Worm (Caenorhabditis elegans) whole organism, young adult: ENCODE results near the gene C16C10.1.

Source experiments
- B0019.2 ChIP-seq: fragments of 200-800 bp; sonication (Bioruptor generic); conservative IDR thresholded peaks from 2 replicates; pipeline ENCODE4 v1.3.6; 2022; ENCODE audit warnings: missing genetic modification reagents, missing genetic modification characterization, missing compliant biosample characterization
- C17E4.6 ChIP-seq: fragments of 200-800 bp; sonication (Bioruptor generic); IDR thresholded peaks from 2 replicates; pipeline ENCODE4 v1.3.6; 2022; ENCODE audit warnings: missing genetic modification reagents, missing genetic modification characterization, missing compliant biosample characterization
- F22D6.2 ChIP-seq: sonication (generic microtip); optimal IDR thresholded peaks from 2 replicates; lab custom pipeline; 2016; ENCODE audit warnings: mild to moderate bottlenecking, missing genetic modification characterization, missing compliant biosample characterization
- F23B12.7 ChIP-seq: sonication (generic microtip); optimal IDR thresholded peaks from 2 replicates; lab custom pipeline; 2017; ENCODE audit warnings: missing genetic modification characterization, mild to moderate bottlenecking, missing compliant biosample characterization, antibody characterized with exemption, moderate library complexity; ENCODE audit not compliant: insufficient read depth
- F37B4.10 ChIP-seq: fragments of 200-800 bp; sonication (Bioruptor generic); IDR thresholded peaks from 2 replicates; pipeline ENCODE4 v1.3.6; 2022; ENCODE audit warnings: missing genetic modification characterization, missing compliant biosample characterization
- F39B2.1 ChIP-seq: fragments of 200-800 bp; sonication (Bioruptor generic); IDR thresholded peaks from 2 replicates; pipeline ENCODE4 v1.3.6; 2022; ENCODE audit warnings: missing genetic modification reagents, missing genetic modification characterization, missing compliant biosample characterization
- F52B5.7 ChIP-seq: sonication (generic microtip); optimal IDR thresholded peaks from 2 replicates; lab custom pipeline; 2016; ENCODE audit warnings: mild to moderate bottlenecking, missing genetic modification characterization, missing compliant biosample characterization
- F55B11.4 ChIP-seq: sonication (generic microtip); optimal IDR thresholded peaks from 2 replicates; lab custom pipeline; 2016; ENCODE audit warnings: missing compliant biosample characterization, missing genetic modification characterization, borderline replicate concordance; ENCODE audit not compliant: insufficient read depth
- F57A8.1 ChIP-seq: fragments of 200-800 bp; sonication (Bioruptor generic); optimal IDR thresholded peaks from 2 replicates; lab custom pipeline; 2018; ENCODE audit warnings: mild to moderate bottlenecking, missing genetic modification characterization, moderate library complexity, missing compliant biosample characterization
- K11D2.4 ChIP-seq: fragments of 200-800 bp; sonication (Bioruptor generic); IDR thresholded peaks from 2 replicates; pipeline ENCODE4 v1.3.6; 2022; ENCODE audit warnings: missing genetic modification reagents, missing genetic modification characterization, missing compliant biosample characterization
- T26A5.8 ChIP-seq: sonication (generic microtip); optimal IDR thresholded peaks from 2 replicates; lab custom pipeline; 2016; ENCODE audit warnings: missing genetic modification characterization, missing compliant biosample characterization
- Y53G8AR.9 ChIP-seq: fragments of 200-800 bp; sonication (Bioruptor generic); conservative IDR thresholded peaks from 2 replicates; pipeline ENCODE4 v1.3.6; 2022; ENCODE audit warnings: missing genetic modification reagents, missing genetic modification characterization, missing compliant biosample characterization
- Y56A3A.18 ChIP-seq: fragments of 200-800 bp; sonication (Bioruptor generic); IDR thresholded peaks from 2 replicates; pipeline ENCODE4 v1.3.6; 2022; ENCODE audit warnings: missing genetic modification reagents, missing genetic modification characterization, missing compliant biosample characterization
- Y79H2A.3 ChIP-seq: fragments of 200-800 bp; sonication (Bioruptor generic); conservative IDR thresholded peaks from 2 replicates; pipeline ENCODE4 v1.3.6; 2022; ENCODE audit warnings: missing genetic modification reagents, missing genetic modification characterization, missing compliant biosample characterization
- ZK185.1 ChIP-seq: sonication (generic microtip); optimal IDR thresholded peaks from 2 replicates; lab custom pipeline; 2016; ENCODE audit warnings: mild to moderate bottlenecking, missing genetic modification characterization, missing compliant biosample characterization; ENCODE audit not compliant: poor library complexity, severe bottlenecking
- akir-1 ChIP-seq: fragments of 200-800 bp; sonication (Bioruptor generic); optimal IDR thresholded peaks from 2 replicates; lab custom pipeline; 2018; ENCODE audit warnings: mild to moderate bottlenecking, missing genetic modification characterization, moderate library complexity, missing compliant biosample characterization
- attf-3 ChIP-seq: fragments of 200-800 bp; sonication (Bioruptor generic); conservative IDR thresholded peaks from 2 replicates; pipeline ENCODE4 v1.3.6; 2022; ENCODE audit warnings: missing genetic modification reagents, missing genetic modification characterization, missing compliant biosample characterization
- attf-5 ChIP-seq: fragments of 200-800 bp; sonication (Bioruptor generic); optimal IDR thresholded peaks from 2 replicates; lab custom pipeline; 2018; ENCODE audit warnings: mild to moderate bottlenecking, missing genetic modification characterization, missing compliant biosample characterization
- bed-1 ChIP-seq: fragments of 200-800 bp; sonication (Bioruptor generic); IDR thresholded peaks from 2 replicates; pipeline ENCODE4 v1.3.6; 2022; ENCODE audit warnings: missing genetic modification reagents, missing genetic modification characterization, missing compliant biosample characterization
- cebp-1 ChIP-seq, 2 experiments: fragments of 200-800 bp in 1 of 2; sonication (Bioruptor generic) in 1 of 2; sonication (generic microtip) in 1 of 2; IDR thresholded peaks in 1 of 2; optimal IDR thresholded peaks in 1 of 2; 2 replicates each; pipeline versions ENCODE4 v1.3.6 to Lab custom; 2017 to 2022; ENCODE audit warnings: missing compliant biosample characterization in 2 of 2, missing genetic modification characterization in 2 of 2, mild to moderate bottlenecking in 1 of 2, missing genetic modification reagents in 1 of 2, moderate library complexity in 1 of 2
- ceh-58 ChIP-seq: fragments of 200-800 bp; sonication (Bioruptor generic); IDR thresholded peaks from 2 replicates; pipeline ENCODE4 v1.3.6; 2022; ENCODE audit warnings: missing genetic modification characterization, missing compliant biosample characterization
- dpff-1 ChIP-seq: sonication (generic microtip); optimal IDR thresholded peaks from 2 replicates; lab custom pipeline; 2017; ENCODE audit warnings: mild to moderate bottlenecking, missing genetic modification characterization, missing compliant biosample characterization
- egl-18 ChIP-seq: fragments of 200-800 bp; sonication (Bioruptor generic); IDR thresholded peaks from 2 replicates; pipeline ENCODE4 v1.3.6; 2022; ENCODE audit warnings: missing genetic modification reagents, missing genetic modification characterization, missing compliant biosample characterization
- hlh-26 ChIP-seq: fragments of 200-800 bp; sonication (Bioruptor generic); conservative IDR thresholded peaks from 2 replicates; pipeline ENCODE4 v1.3.6; 2022; ENCODE audit warnings: missing genetic modification reagents, missing genetic modification characterization, missing compliant biosample characterization
- hmg-1.2 ChIP-seq: fragments of 200-800 bp; sonication (Bioruptor generic); IDR thresholded peaks from 2 replicates; pipeline ENCODE4 v1.3.6; 2022; ENCODE audit warnings: missing genetic modification reagents, missing genetic modification characterization, missing compliant biosample characterization
- hrde-1 ChIP-seq: sonication (generic microtip); optimal IDR thresholded peaks from 2 replicates; lab custom pipeline; 2016; ENCODE audit warnings: missing genetic modification characterization, mild to moderate bottlenecking, missing compliant biosample characterization, moderate library complexity, missing genotype, missing genetic modification reagents, borderline replicate concordance
- lag-1 ChIP-seq: fragments of 200-800 bp; sonication (Bioruptor generic); IDR thresholded peaks from 2 replicates; pipeline ENCODE4 v1.3.6; 2022; ENCODE audit warnings: missing genetic modification reagents, missing genetic modification characterization, missing compliant biosample characterization
- let-607 ChIP-seq, 2 experiments: fragments of 200-800 bp in 1 of 2; sonication (Bioruptor generic) in 1 of 2; sonication (generic microtip) in 1 of 2; optimal IDR thresholded peaks; 2 replicates each; lab custom pipeline; 2016 to 2018; ENCODE audit warnings: mild to moderate bottlenecking in 2 of 2, missing compliant biosample characterization in 2 of 2, missing genetic modification characterization in 2 of 2, moderate library complexity in 2 of 2, missing genotype in 1 of 2
- lin-26 ChIP-seq: fragments of 200-800 bp; sonication (Bioruptor generic); IDR thresholded peaks from 2 replicates; pipeline ENCODE4 v1.3.6; 2022; ENCODE audit warnings: missing genetic modification reagents, missing genetic modification characterization, missing compliant biosample characterization
- lin-40 ChIP-seq: sonication (generic microtip); optimal IDR thresholded peaks from 2 replicates; lab custom pipeline; 2016; ENCODE audit warnings: missing genetic modification characterization, mild to moderate bottlenecking, missing compliant biosample characterization, missing genotype, missing genetic modification reagents
- lsl-1 ChIP-seq: fragments of 200-800 bp; sonication (Bioruptor generic); optimal IDR thresholded peaks from 2 replicates; lab custom pipeline; 2018; ENCODE audit warnings: mild to moderate bottlenecking, missing genetic modification characterization, moderate library complexity, missing compliant biosample characterization
- madf-6 ChIP-seq: fragments of 200-800 bp; sonication (Bioruptor generic); IDR thresholded peaks from 2 replicates; pipeline ENCODE4 v1.3.6; 2022; ENCODE audit warnings: missing genetic modification reagents, missing genetic modification characterization, missing compliant biosample characterization
- mel-28 ChIP-seq: sonication (generic microtip); optimal IDR thresholded peaks from 2 replicates; lab custom pipeline; 2016; ENCODE audit warnings: borderline replicate concordance, mild to moderate bottlenecking, missing genetic modification characterization, missing compliant biosample characterization
- nfya-2 ChIP-seq: fragments of 200-800 bp; sonication (Bioruptor generic); IDR thresholded peaks from 2 replicates; pipeline ENCODE4 v1.3.6; 2022; ENCODE audit warnings: missing genetic modification reagents, missing genetic modification characterization, missing compliant biosample characterization
- nfyb-1 ChIP-seq: fragments of 200-800 bp; sonication (Bioruptor generic); IDR thresholded peaks from 2 replicates; pipeline ENCODE4 v1.3.6; 2022; ENCODE audit warnings: missing genetic modification reagents, missing genetic modification characterization, missing compliant biosample characterization
- nhr-27 ChIP-seq: fragments of 200-800 bp; sonication (Bioruptor generic); optimal IDR thresholded peaks from 2 replicates; lab custom pipeline; 2018; ENCODE audit warnings: mild to moderate bottlenecking, missing genetic modification characterization, moderate library complexity, missing compliant biosample characterization
- pha-4 ChIP-seq: fragments of 150-350 bp; sonication (generic microtip); optimal IDR thresholded peaks from 2 replicates; lab custom pipeline; 2014; ENCODE audit warnings: missing biosample characterization, missing genetic modification reagents, missing genetic modification characterization
- rec-8 ChIP-seq, 2 experiments: sonication (generic microtip); optimal IDR thresholded peaks; 2 replicates each; lab custom pipeline; 2016; ENCODE audit warnings: mild to moderate bottlenecking in 2 of 2, missing genetic modification characterization in 2 of 2, missing genetic modification reagents in 2 of 2, missing genotype in 2 of 2, missing biosample characterization in 1 of 2, missing compliant biosample characterization in 1 of 2, moderate library complexity in 1 of 2
- sdz-38 ChIP-seq: sonication (generic microtip); optimal IDR thresholded peaks from 2 replicates; lab custom pipeline; 2016; ENCODE audit warnings: missing genotype, missing genetic modification characterization, missing compliant biosample characterization
- sea-2 ChIP-seq: fragments of 200-800 bp; sonication (Bioruptor generic); IDR thresholded peaks from 2 replicates; pipeline ENCODE4 v1.3.6; 2022; ENCODE audit warnings: missing genetic modification characterization, missing compliant biosample characterization
- snpc-1.1 ChIP-seq: sonication (generic microtip); optimal IDR thresholded peaks from 2 replicates; lab custom pipeline; 2017; ENCODE audit warnings: missing genetic modification characterization, mild to moderate bottlenecking, missing compliant biosample characterization, antibody characterized with exemption, moderate library complexity, missing genotype, missing genetic modification reagents; ENCODE audit not compliant: insufficient read depth
- tlf-1 ChIP-seq: fragments of 200-800 bp; sonication (Bioruptor generic); optimal IDR thresholded peaks from 2 replicates; lab custom pipeline; 2018; ENCODE audit warnings: mild to moderate bottlenecking, missing genetic modification characterization, missing compliant biosample characterization
- unc-130 ChIP-seq: sonication (generic microtip); optimal IDR thresholded peaks from 2 replicates; lab custom pipeline; 2016; ENCODE audit warnings: missing genetic modification reagents, missing genetic modification characterization, missing compliant biosample characterization
- xnd-1 ChIP-seq: sonication (generic microtip); optimal IDR thresholded peaks from 2 replicates; lab custom pipeline; 2016; ENCODE audit warnings: missing genotype, missing genetic modification reagents, missing genetic modification characterization, missing compliant biosample characterization
- ztf-3 ChIP-seq: fragments of 200-800 bp; sonication (Bioruptor generic); optimal IDR thresholded peaks from 2 replicates; lab custom pipeline; 2018; ENCODE audit warnings: mild to moderate bottlenecking, missing genetic modification characterization, missing compliant biosample characterization

Gene C16C10.1

DNA sequence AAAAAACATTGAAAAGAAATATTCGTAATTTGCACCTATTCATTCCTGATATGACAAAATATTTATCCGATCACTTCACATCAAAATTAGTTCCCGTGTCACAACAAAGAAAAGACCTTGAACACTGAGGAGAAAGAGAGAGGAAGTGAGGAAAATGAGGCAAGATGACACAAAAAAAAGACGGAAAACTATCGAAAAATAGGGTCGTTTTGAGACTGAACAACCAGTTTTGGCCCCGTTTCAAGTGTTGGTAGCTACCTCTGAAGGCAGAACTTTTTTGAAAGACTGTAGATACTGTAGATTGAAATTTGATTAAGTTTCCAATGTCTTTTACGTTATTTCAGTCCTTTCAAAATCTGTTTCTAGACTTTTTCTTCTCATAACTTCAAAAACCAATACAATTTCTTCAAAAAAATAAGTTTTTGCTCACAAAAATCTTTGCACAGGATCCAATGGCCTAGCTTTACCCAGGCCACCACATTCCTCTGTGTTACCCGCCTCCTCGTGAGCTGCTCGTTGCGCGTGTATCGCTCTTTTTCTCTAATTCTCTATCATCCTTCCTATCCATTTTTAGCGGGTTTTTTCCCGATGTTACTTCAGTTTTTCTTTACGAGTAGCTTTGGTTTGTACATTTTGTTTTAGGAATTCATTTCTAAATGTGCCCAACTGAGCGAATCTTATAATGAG is 15.2 kb upstream of the C16C10.1 start (continued):
- no peak for TF ChIP-seq bed-1
- no peak for TF ChIP-seq F39B2.1 (GFP tag; lab: Robert Waterston, UW)
- no peak for TF ChIP-seq let-607 (tag; optimal IDR thresholded peaks at IDR 0.05; lab: Kevin White, UChicago)
- no peak for TF ChIP-seq K11D2.4 (GFP tag; lab: Robert Waterston, UW)
- no peak for TF ChIP-seq lin-26 (GFP tag; lab: Robert Waterston, UW)
- TF ChIP-seq ZK185.1 (tag; lab: Kevin White, UChicago), result peak; percentile 11
- no peak for TF ChIP-seq nfya-2 (GFP tag; lab: Robert Waterston, UW)
- no peak for TF ChIP-seq tlf-1 (GFP tag; lab: Kevin White, UChicago)
- TF ChIP-seq unc-130 (GFP tag; lab: Kevin White, UChicago), result no peak
- TF ChIP-seq pha-4 (tag; lab: Kevin White, UChicago), result no peak
- TF ChIP-seq attf-3 (GFP tag; lab: Robert Waterston, UW), result no peak
- no peak for TF ChIP-seq mel-28
- TF ChIP-seq dpff-1 (tag; lab: Kevin White, UChicago), result no peak
- TF ChIP-seq Y56A3A.18 (GFP tag; lab: Robert Waterston, UW), result no peak
- TF ChIP-seq rec-8 (tag; optimal IDR thresholded peaks at IDR 0.05; lab: Kevin White, UChicago), result no peak
- TF ChIP-seq nfyb-1 (GFP tag; lab: Robert Waterston, UW), result no peak
- TF ChIP-seq F57A8.1 (GFP tag; lab: Kevin White, UChicago), result no peak
- no peak for TF ChIP-seq akir-1 (GFP tag; lab: Kevin White, UChicago)
- TF ChIP-seq F37B4.10 (GFP tag; lab: Robert Waterston, UW), result no peak
- no peak for TF ChIP-seq sdz-38 (tag; lab: Kevin White, UChicago)
- TF ChIP-seq ceh-58 (GFP tag; lab: Robert Waterston, UW), result no peak
- TF ChIP-seq T26A5.8 (tag; lab: Kevin White, UChicago), result no peak
- TF ChIP-seq hlh-26, result no peak
- TF ChIP-seq hmg-1.2, result peak; percentile 66; the same call in 1 of the 2 replicates
- TF ChIP-seq B0019.2 (GFP tag; lab: Robert Waterston, UW), result no peak
- TF ChIP-seq hrde-1 (tag; lab: Kevin White, UChicago), result no peak
- no peak for TF ChIP-seq lsl-1 (GFP tag; lab: Kevin White, UChicago)
- TF ChIP-seq C17E4.6, result no peak
- TF ChIP-seq madf-6 (GFP tag; lab: Robert Waterston, UW), result no peak
- TF ChIP-seq F55B11.4, result no peak
- TF ChIP-seq xnd-1 (tag; lab: Kevin White, UChicago), result no peak
- no peak for TF ChIP-seq F23B12.7 (tag; lab: Kevin White, UChicago)
- no peak for TF ChIP-seq F52B5.7 (tag; lab: Kevin White, UChicago)
- TF ChIP-seq F22D6.2 (tag; lab: Kevin White, UChicago), result no peak
- no peak for TF ChIP-seq ztf-3

DNA sequence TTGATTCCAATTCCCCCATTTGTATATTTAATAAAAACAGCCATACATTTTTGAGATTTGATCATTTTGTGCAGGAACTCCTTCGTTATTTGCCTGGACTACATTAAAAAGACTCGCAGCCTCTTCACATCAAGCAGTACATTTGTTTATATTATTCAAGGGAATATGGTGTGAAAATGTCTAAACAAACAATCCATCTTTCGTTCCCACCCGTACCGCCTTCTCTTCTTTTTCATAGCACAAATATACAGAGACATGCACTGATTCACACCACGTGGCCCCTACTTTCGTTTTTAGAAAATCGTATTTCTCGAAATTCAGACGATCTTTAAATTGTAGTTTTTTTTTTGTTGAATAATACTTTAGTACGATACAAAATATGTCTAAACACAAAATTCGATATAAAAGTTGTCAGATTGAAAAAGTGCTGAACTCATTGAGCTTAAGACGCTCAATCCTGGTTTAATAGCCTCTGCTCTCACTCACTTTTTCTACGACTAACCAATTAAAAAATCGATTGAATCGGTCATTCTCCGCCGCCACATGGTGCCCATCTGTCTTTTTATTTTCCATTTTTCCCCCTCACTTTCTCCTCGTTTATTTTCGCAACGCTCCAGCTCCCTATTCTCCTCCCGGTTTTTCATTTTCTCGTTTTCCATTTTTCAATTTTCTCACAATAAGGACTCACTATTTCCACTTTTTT is 14.2 kb upstream of the C16C10.1 start:
- TF ChIP-seq cebp-1 (GFP tag; IDR thresholded peaks at IDR 0.05; lab: Robert Waterston, UW) (no peak), cebp-1 (tag; optimal IDR thresholded peaks at IDR 0.05; lab: Kevin White, UChicago) (peak; percentile 62), K11D2.4 (GFP tag; lab: Robert Waterston, UW) (peak; percentile 73), nhr-27 (tag; lab: Kevin White, UChicago) (no peak), lin-40 (tag; lab: Kevin White, UChicago) (peak; percentile 57), lag-1 (GFP tag; lab: Robert Waterston, UW) (no peak), attf-5 (peak; percentile 24), C17E4.6 (no peak), Y79H2A.3 (GFP tag; lab: Robert Waterston, UW) (no peak), egl-18 (GFP tag; lab: Robert Waterston, UW) (no peak), snpc-1.1 (tag; lab: Kevin White, UChicago) (no peak), Y53G8AR.9 (peak; percentile 94), sea-2 (no peak), nfyb-1 (GFP tag; lab: Robert Waterston, UW) (peak; percentile 91), sdz-38 (tag; lab: Kevin White, UChicago) (no peak)
